Worm (Caenorhabditis elegans) whole organism, L1 larva: Measurements from ENCODE around the gene C12D12.3.

ENCODE experiments used
- elt-3 ChIP-seq, 6 experiments: fragments of 150-350 bp in 1 of 6; sonication (generic microtip); optimal IDR thresholded peaks; 2 replicates each; lab custom pipeline; 2017 to 2018; ENCODE audit warnings: missing biosample characterization in 6 of 6, missing genetic modification characterization in 6 of 6, inconsistent platforms in 1 of 6
- lin-13 ChIP-seq: fragments of 150-350 bp; optimal IDR thresholded peaks from 2 replicates; lab custom pipeline; 2014; ENCODE audit warnings: missing biosample characterization, missing genetic modification reagents, missing genetic modification characterization
- lin-15B ChIP-seq: fragments of 150-350 bp; sonication (generic microtip); optimal IDR thresholded peaks from 3 replicates; lab custom pipeline; 2014; ENCODE audit warnings: missing biosample characterization, missing genetic modification characterization
- nhr-11 ChIP-seq: fragments of 150-350 bp; optimal IDR thresholded peaks from 2 replicates; lab custom pipeline; 2014; ENCODE audit warnings: missing biosample characterization, missing genetic modification characterization
- nhr-12 ChIP-seq: sonication (generic microtip); optimal IDR thresholded peaks from 2 replicates; lab custom pipeline; 2017; ENCODE audit warnings: missing biosample characterization, missing genetic modification characterization
- nhr-237 ChIP-seq: fragments of 150-350 bp; optimal IDR thresholded peaks from 2 replicates; lab custom pipeline; 2014; ENCODE audit warnings: missing biosample characterization, missing genetic modification characterization

- TF ChIP-seq nhr-237 (tag; lab: Kevin White, UChicago) (no peak), lin-15B (tag; lab: Kevin White, UChicago) (no peak), nhr-12 (tag; lab: Kevin White, UChicago) (no peak), nhr-11 (tag; lab: Kevin White, UChicago) (no peak), lin-13 (no peak), elt-3 (tag; optimal IDR thresholded peaks at IDR 0.05; lab: Kevin White, UChicago) (no peak)
Observed at ce11 chrX:3469332-3469731, 19.8 kb upstream of the C12D12.3 start.
